Fruit fly (Drosophila melanogaster): Measurements from ENCODE around the gene RpL6.

DNA sequence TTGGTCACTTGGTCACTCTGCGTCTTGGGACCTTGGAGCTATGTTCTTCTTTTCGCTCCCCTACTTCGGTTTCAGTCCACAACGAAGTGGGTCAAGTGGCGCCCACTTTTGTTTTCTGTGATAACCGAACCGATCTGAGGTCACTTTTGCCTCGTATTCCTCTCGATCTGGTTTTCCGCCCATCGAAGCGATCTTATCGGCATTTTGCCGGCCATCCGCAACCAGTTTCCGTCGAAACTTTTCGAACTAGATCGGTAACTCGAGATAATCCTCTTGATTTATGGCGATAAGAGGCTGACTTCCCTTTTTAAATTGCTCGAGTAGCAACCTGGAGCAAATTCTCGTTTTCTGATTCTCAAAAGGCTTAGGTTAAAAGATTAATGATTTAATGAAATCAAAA lies 31.4 kb downstream of the RpL6 start:
- TF ChIP-seq usp (GFP tag; optimal IDR thresholded peaks at IDR 0.05), result no peak
- TF ChIP-seq CG8478 (optimal IDR thresholded peaks at IDR 0.05), result no peak

Measured in whole organism.